Worm (Caenorhabditis elegans): ENCODE results near the gene nadk-1.

The nadk-1 gene

DNA sequence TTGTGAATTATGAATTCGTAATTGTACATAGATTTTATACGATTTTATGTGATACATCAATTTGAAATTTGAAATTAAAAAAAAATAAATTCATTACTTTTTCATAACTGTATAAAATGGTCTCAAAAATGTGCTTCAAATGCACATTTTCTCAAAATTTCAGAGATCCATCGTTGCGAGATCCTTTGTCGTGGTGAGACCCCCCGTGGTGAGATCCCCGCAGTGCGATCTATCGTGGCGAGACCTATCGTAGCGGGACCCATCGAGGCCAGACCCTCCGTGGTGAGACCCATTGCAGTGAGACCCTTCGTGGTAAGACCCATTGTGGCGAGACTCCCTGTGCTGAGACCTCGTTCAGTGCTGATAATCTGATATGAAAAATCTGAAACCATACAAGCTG lies 2.5 kb downstream of the nadk-1 start (continued):
- no peak for TF ChIP-seq tag-97 (GFP tag; IDR thresholded peaks at IDR 0.05)
- TF ChIP-seq ZK337.2 (GFP tag; IDR thresholded peaks at IDR 0.05), result no peak
- TF ChIP-seq zip-11 (GFP tag; IDR thresholded peaks at IDR 0.05), result no peak
- no peak for TF ChIP-seq set-16 (GFP tag; IDR thresholded peaks at IDR 0.05)
- TF ChIP-seq nhr-11 (tag; optimal IDR thresholded peaks at IDR 0.05), result no peak
- no peak for TF ChIP-seq F37D6.2 (tag; optimal IDR thresholded peaks at IDR 0.05)
- no peak for TF ChIP-seq ceh-28 (tag; optimal IDR thresholded peaks at IDR 0.05)
- no peak for TF ChIP-seq F49E8.2 (tag; optimal IDR thresholded peaks at IDR 0.05; ENCODE audit: borderline replicate concordance)
- no peak for TF ChIP-seq jun-1 (tag; optimal IDR thresholded peaks at IDR 0.05)
- TF ChIP-seq nhr-48 (tag; optimal IDR thresholded peaks at IDR 0.05), result no peak
- TF ChIP-seq rbr-2 (tag; optimal IDR thresholded peaks at IDR 0.05), result no peak
- no peak for TF ChIP-seq snpc-4 (tag; optimal IDR thresholded peaks at IDR 0.05)
- TF ChIP-seq pqm-1 (tag; optimal IDR thresholded peaks at IDR 0.05), result no peak
- TF ChIP-seq cey-2 (tag; optimal IDR thresholded peaks at IDR 0.05; ENCODE audit: borderline replicate concordance, insufficient read depth), result no peak
- TF ChIP-seq Y105C5A.15 (GFP tag; IDR thresholded peaks at IDR 0.05), result 0 out of 2 replicates have a peak, but pooled peaks have one; percentile 35
- no peak for TF ChIP-seq ztf-11 (tag; optimal IDR thresholded peaks at IDR 0.05)
- 0 out of 2 replicates have a peak, but pooled peaks have one; percentile 13 for TF ChIP-seq T26A8.4 (GFP tag; IDR thresholded peaks at IDR 0.05)
- TF ChIP-seq nhr-28 (tag; optimal IDR thresholded peaks at IDR 0.05), result no peak
- no peak for TF ChIP-seq gei-8 (GFP tag; optimal IDR thresholded peaks at IDR 0.05)
- TF ChIP-seq lir-3 (tag; optimal IDR thresholded peaks at IDR 0.05), result no peak
- no peak for TF ChIP-seq unc-130 (GFP tag; optimal IDR thresholded peaks at IDR 0.05)
- TF ChIP-seq zfp-2 (tag; optimal IDR thresholded peaks at IDR 0.05), result no peak
- no peak for TF ChIP-seq skn-1 (tag; optimal IDR thresholded peaks at IDR 0.05)
- no peak for TF ChIP-seq mes-2 (tag; optimal IDR thresholded peaks at IDR 0.05; ENCODE audit: poor library complexity, severe bottlenecking)
- no peak for TF ChIP-seq madf-5 (GFP tag; IDR thresholded peaks at IDR 0.05)
- TF ChIP-seq php-3 (GFP tag; IDR thresholded peaks at IDR 0.05), result no peak
- TF ChIP-seq nhr-41 (GFP tag; IDR thresholded peaks at IDR 0.05), result no peak
- TF ChIP-seq spr-3 (GFP tag; optimal IDR thresholded peaks at IDR 0.05), result no peak
- TF ChIP-seq arid-1 (GFP tag; conservative IDR thresholded peaks at IDR 0.05), result 0 out of 2 replicates have a peak, but pooled peaks have one; percentile 8
- TF ChIP-seq hmg-1.1 (GFP tag; IDR thresholded peaks at IDR 0.05), result no peak
- TF ChIP-seq saeg-2 (GFP tag; IDR thresholded peaks at IDR 0.05), result no peak
- TF ChIP-seq lsy-2 (tag; optimal IDR thresholded peaks at IDR 0.05), result no peak
- TF ChIP-seq lin-29 (GFP tag; IDR thresholded peaks at IDR 0.05), result no peak
- TF ChIP-seq Y5F2A.4 (GFP tag; optimal IDR thresholded peaks at IDR 0.05), result no peak
- no peak for TF ChIP-seq madf-9 (GFP tag; conservative IDR thresholded peaks at IDR 0.05)
- TF ChIP-seq pha-4 (GFP tag; IDR thresholded peaks at IDR 0.05), result no peak
- TF ChIP-seq pha-4 (tag; optimal IDR thresholded peaks at IDR 0.05), result no peak
- no peak for TF ChIP-seq aly-2 (tag; optimal IDR thresholded peaks at IDR 0.05)
- TF ChIP-seq F44E2.7 (GFP tag; IDR thresholded peaks at IDR 0.05), result no peak
- TF ChIP-seq attf-4 (tag; optimal IDR thresholded peaks at IDR 0.05), result no peak
- no peak for TF ChIP-seq zag-1 (tag; optimal IDR thresholded peaks at IDR 0.05)
- TF ChIP-seq unc-39 (tag; optimal IDR thresholded peaks at IDR 0.05), result no peak
- TF ChIP-seq lin-1 (GFP tag; IDR thresholded peaks at IDR 0.05), result no peak; the same call in 1 of the 2 replicates
- no peak for TF ChIP-seq daf-19 (GFP tag; conservative IDR thresholded peaks at IDR 0.05)
- no peak for TF ChIP-seq fos-1 (tag; optimal IDR thresholded peaks at IDR 0.05)
- no peak for TF ChIP-seq nhr-237 (tag; optimal IDR thresholded peaks at IDR 0.05)
- 0 out of 2 replicates have a peak, but pooled peaks have one; percentile 36 for TF ChIP-seq mdt-29 (GFP tag; IDR thresholded peaks at IDR 0.05)
- TF ChIP-seq mxl-3 (GFP tag; optimal IDR thresholded peaks at IDR 0.05), result no peak
- TF ChIP-seq dpl-1 (GFP tag; optimal IDR thresholded peaks at IDR 0.05), result no peak
- no peak for TF ChIP-seq lin-15B (tag; optimal IDR thresholded peaks at IDR 0.05)
- no peak for TF ChIP-seq daf-16 (GFP tag; optimal IDR thresholded peaks at IDR 0.05)
- no peak for TF ChIP-seq daf-16 (tag; optimal IDR thresholded peaks at IDR 0.05)
- 0 out of 2 replicates have a peak, but pooled peaks have one; percentile 12 for TF ChIP-seq ceh-20 (GFP tag; IDR thresholded peaks at IDR 0.05)
